Fruit fly (Drosophila melanogaster) whole organism, adult: ENCODE measurements around the gene CG1090.

Source experiments
- CG12768 ChIP-seq: fragments of 200-800 bp; sonication (Bioruptor generic); optimal IDR thresholded peaks from 2 replicates; lab custom pipeline; 2017; ENCODE audit warnings: missing biosample characterization, missing genetic modification characterization, mild to moderate bottlenecking, moderate library complexity, missing genetic modification reagents
- CG7045 ChIP-seq: fragments of 200-800 bp; sonication (Bioruptor generic); optimal IDR thresholded peaks from 2 replicates; lab custom pipeline; 2017; ENCODE audit warnings: missing biosample characterization, mild to moderate bottlenecking, missing genetic modification characterization
- CG7101 ChIP-seq: fragments of 200-800 bp; sonication (Bioruptor generic); optimal IDR thresholded peaks from 2 replicates; lab custom pipeline; 2018; ENCODE audit warnings: missing biosample characterization, mild to moderate bottlenecking, missing genetic modification characterization, moderate library complexity
- Crg-1 ChIP-seq: fragments of 200-800 bp; sonication (Bioruptor generic); optimal IDR thresholded peaks from 2 replicates; lab custom pipeline; 2016; ENCODE audit warnings: missing biosample characterization, missing genetic modification characterization
- bab1 ChIP-seq: fragments of 200-800 bp; sonication (Bioruptor generic); optimal IDR thresholded peaks from 3 replicates; lab custom pipeline; 2019; ENCODE audit warnings: missing biosample characterization, mild to moderate bottlenecking, missing genetic modification characterization, moderate library complexity
- cnc ChIP-seq, 2 experiments: fragments of >200 bp; optimal IDR thresholded peaks; 2 replicates each; lab custom pipeline; 2017
- kay ChIP-seq: fragments of 200-800 bp; sonication (Bioruptor generic); peaks from one replicate; lab custom pipeline; 2016; ENCODE audit warnings: missing biosample characterization, missing genetic modification characterization, borderline replicate concordance
- pad ChIP-seq: fragments of 200-800 bp; sonication (Bioruptor generic); optimal IDR thresholded peaks from 3 replicates; lab custom pipeline; 2017; ENCODE audit warnings: missing biosample characterization, missing genetic modification characterization, mild to moderate bottlenecking, moderate library complexity, missing genetic modification reagents
- tj ChIP-seq: fragments of 200-800 bp; sonication (Bioruptor generic); optimal IDR thresholded peaks from 3 replicates; lab custom pipeline; 2017; ENCODE audit warnings: missing biosample characterization, mild to moderate bottlenecking, missing genetic modification characterization, moderate library complexity

The CG1090 gene

DNA sequence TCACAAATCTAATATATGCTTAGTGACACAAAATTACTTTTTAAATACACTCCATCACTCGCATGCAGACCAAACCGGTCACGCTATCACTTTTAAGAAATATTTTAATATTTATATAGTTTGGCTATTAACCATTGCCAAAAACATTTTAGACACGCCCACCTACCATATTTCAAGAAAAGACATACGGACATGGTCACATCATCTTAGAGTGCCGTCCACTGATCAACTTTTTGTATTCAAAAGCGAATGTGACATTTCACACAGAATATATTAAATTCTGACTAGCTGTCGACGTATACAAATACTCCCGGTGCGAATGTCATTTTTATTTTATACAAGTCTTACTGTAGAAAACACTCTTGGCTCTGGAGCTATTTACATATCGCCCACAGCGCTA lies 56.5 kb downstream of the CG1090 start, which contains the start of gene CG31528:
TSS of gene CG31528 (plus strand) at position 301 of the 400 bp plus-strand sequence.
- TF ChIP-seq kay (GFP tag; lab: Kevin White, UChicago) = no peak
- TF ChIP-seq CG12768 (GFP tag; lab: Kevin White, UChicago) = no peak
- no peak for TF ChIP-seq CG7101
- no peak for TF ChIP-seq bab1
- no peak for TF ChIP-seq cnc (optimal IDR thresholded peaks at IDR 0.05; lab: Kevin White, UChicago)
- TF ChIP-seq CG7045 = no peak
- TF ChIP-seq pad (GFP tag; lab: Kevin White, UChicago) = no peak
- no peak for TF ChIP-seq Crg-1 (GFP tag; lab: Kevin White, UChicago)
- TF ChIP-seq tj (GFP tag; lab: Kevin White, UChicago) = no peak
